Worm (Caenorhabditis elegans) whole organism, early embryonic: ENCODE data around the gene B0252.3.

Experiments used
- F13C5.2 ChIP-seq: sonication (generic microtip); optimal IDR thresholded peaks from 2 replicates; lab custom pipeline; 2017; ENCODE audit warnings: mild to moderate bottlenecking, missing genetic modification characterization, inconsistent platforms, missing compliant biosample characterization
- ama-1 ChIP-seq: fragments of 150-350 bp; optimal IDR thresholded peaks from 2 replicates; lab custom pipeline; 2014
- ceh-13 ChIP-seq: fragments of 200-800 bp; sonication (Bioruptor generic); optimal IDR thresholded peaks from 2 replicates; lab custom pipeline; 2018; ENCODE audit warnings: mild to moderate bottlenecking, missing genetic modification characterization, missing compliant biosample characterization
- ceh-36 ChIP-seq: sonication (generic microtip); optimal IDR thresholded peaks from 2 replicates; lab custom pipeline; 2016; ENCODE audit warnings: missing genetic modification characterization, inconsistent platforms, missing compliant biosample characterization
- ets-7 ChIP-seq: sonication (generic microtip); optimal IDR thresholded peaks from 2 replicates; lab custom pipeline; 2016; ENCODE audit warnings: missing genotype, missing genetic modification characterization, missing compliant biosample characterization
- flt-1 ChIP-seq: fragments of 200-800 bp; sonication (Bioruptor generic); IDR thresholded peaks from 2 replicates; pipeline ENCODE4 v1.3.6; 2022; ENCODE audit warnings: missing genetic modification characterization, missing compliant biosample characterization
- hmbx-1 ChIP-seq: sonication (generic microtip); optimal IDR thresholded peaks from 2 replicates; lab custom pipeline; 2016; ENCODE audit warnings: mild to moderate bottlenecking, missing genetic modification characterization, missing compliant biosample characterization
- tbx-11 ChIP-seq: fragments of 200-800 bp; sonication (Bioruptor generic); IDR thresholded peaks from 2 replicates; pipeline ENCODE4 v1.3.6; 2022; ENCODE audit warnings: missing genetic modification characterization, missing compliant biosample characterization

DNA sequence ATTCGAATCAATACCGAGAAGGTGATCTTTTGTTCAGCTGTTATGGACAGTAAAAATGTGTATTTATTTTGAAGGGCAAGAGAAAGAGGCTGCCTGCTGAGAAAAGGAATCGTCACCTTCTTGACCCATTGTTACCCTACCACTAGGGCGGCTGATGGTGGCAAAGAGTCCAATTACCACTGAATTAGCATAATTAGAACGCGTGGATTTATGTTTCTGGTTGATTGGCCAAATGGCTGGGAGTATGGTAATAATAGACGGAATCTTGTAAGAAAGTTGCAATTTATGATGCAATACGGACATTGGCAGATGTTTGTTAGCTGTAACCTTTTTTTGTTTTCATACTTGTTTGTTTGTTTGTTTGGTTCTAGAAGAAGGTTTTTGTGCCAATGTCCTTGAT lies 32.3 kb upstream of the B0252.3 start:
- TF ChIP-seq tbx-11 (GFP tag; lab: Robert Waterston, UW) (no peak), F13C5.2 (tag; lab: Kevin White, UChicago) (no peak), ama-1 (lab: Kevin White, UChicago) (no peak), ets-7 (tag; lab: Kevin White, UChicago) (no peak), ceh-36 (tag; lab: Kevin White, UChicago) (no peak), ceh-13 (GFP tag; lab: Kevin White, UChicago) (no peak), hmbx-1 (tag; lab: Kevin White, UChicago) (no peak), flt-1 (GFP tag; lab: Robert Waterston, UW) (no peak)
